Worm (Caenorhabditis elegans): ENCODE data around the gene M199.136.

DNA sequence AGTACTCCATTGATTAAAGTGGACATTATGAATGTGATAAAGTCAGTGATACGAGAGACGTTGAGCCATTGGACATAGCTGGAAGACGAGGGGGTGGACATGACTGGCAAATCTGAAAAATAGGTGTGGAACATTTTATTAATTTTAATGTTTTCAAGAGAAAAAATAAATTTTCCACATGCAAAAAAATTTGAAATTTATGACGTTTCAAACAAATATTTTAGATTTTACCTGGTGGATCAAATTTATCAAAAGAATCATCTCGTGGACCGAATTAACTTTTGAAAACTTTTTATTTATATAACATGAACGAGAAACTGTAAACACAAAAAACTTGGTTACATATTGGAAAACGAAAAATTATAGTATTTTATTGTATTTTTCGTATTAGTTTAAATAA is 28.6 kb downstream of the M199.136 start, which contains the start of gene str-78:
- TF ChIP-seq ceh-22 (tag; optimal IDR thresholded peaks at IDR 0.05) (no peak), nhr-11 (tag; optimal IDR thresholded peaks at IDR 0.05) (no peak), lim-6 (tag; optimal IDR thresholded peaks at IDR 0.05) (no peak), fax-1 (tag; optimal IDR thresholded peaks at IDR 0.05) (no peak), mec-3 (tag; optimal IDR thresholded peaks at IDR 0.05; ENCODE audit: borderline replicate concordance) (no peak)
